Fruit fly (Drosophila melanogaster) whole organism, larva: ENCODE measurements around the gene CG3630.

Source experiments
- noc ChIP-seq: fragments of 200-800 bp; sonication (Bioruptor generic); optimal IDR thresholded peaks from 3 replicates; lab custom pipeline; 2019; ENCODE audit warnings: missing biosample characterization, mild to moderate bottlenecking, missing genetic modification characterization, moderate library complexity

CG3630 gene

dm6 chrX:2162130-2162907 lies at the start of gene CG3630, which contains the start of gene Cyp4d1:
Gene CG3630, plus strand, starts transcription at chrX:2162196.
Gene Cyp4d1, minus strand, starts transcription at chrX:2162180.
- peak; percentile 44 for TF ChIP-seq noc (tag; lab: Kevin White, UChicago)

dm6 chrX:2112660-2113059 lies 49.3 kb upstream of the CG3630 start:
- TF ChIP-seq noc (tag; lab: Kevin White, UChicago) = no peak

- TF ChIP-seq noc (tag; lab: Kevin White, UChicago) = peak; percentile 6
These were observed 40.0 kb upstream of the CG3630 start for dm6 chrX:2121716-2122601.

- peak; percentile 28 for TF ChIP-seq noc (tag; lab: Kevin White, UChicago)
These were observed 38.7 kb upstream of the CG3630 start, which contains the start of gene ph-d for dm6 chrX:2123013-2123964. Gene ph-d, minus strand, starts transcription at chrX:2123286.

dm6 chrX:2123965-2124688 lies 37.9 kb upstream of the CG3630 start:
- peak; percentile 97 for TF ChIP-seq noc (tag; lab: Kevin White, UChicago)

- no peak for TF ChIP-seq noc (tag; lab: Kevin White, UChicago)
These were observed 36.4 kb upstream of the CG3630 start for dm6 chrX:2125527-2126088.

DNA sequence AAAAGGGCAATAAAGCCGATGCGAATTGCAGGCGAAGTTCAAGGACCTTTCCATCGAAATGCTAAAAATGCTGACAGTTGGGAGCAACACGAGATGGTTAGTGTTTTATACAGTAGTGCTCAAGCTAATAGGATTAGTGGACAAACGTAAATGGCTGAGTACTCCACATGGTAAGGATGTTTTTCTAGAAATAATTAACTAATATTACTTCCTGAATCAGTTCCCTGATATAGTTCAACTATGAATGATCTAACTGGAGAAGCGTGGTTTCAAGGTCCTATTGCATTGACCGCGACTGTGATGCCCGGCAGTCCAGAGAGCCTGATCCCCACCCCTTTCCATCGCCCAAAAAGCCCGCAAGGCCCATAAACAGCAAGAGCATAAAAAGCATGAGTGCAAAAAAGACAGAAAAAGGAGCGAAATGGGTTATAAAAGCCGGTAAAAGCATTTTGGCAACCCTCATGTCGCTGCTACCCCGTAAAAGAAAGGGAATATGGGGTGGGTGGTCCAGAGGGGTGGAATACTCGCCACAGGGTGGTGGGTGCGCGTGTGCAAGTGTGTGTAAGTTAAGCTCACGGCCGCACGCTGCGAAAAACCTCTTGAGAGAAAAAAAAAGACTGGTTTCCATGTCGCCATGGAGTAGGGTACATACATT lies 27.6 kb upstream of the CG3630 start:
- no peak for TF ChIP-seq noc (tag; lab: Kevin White, UChicago)

- peak; percentile 90 for TF ChIP-seq noc (tag; lab: Kevin White, UChicago)
These were observed 26.8 kb upstream of the CG3630 start for dm6 chrX:2134965-2135758.

DNA sequence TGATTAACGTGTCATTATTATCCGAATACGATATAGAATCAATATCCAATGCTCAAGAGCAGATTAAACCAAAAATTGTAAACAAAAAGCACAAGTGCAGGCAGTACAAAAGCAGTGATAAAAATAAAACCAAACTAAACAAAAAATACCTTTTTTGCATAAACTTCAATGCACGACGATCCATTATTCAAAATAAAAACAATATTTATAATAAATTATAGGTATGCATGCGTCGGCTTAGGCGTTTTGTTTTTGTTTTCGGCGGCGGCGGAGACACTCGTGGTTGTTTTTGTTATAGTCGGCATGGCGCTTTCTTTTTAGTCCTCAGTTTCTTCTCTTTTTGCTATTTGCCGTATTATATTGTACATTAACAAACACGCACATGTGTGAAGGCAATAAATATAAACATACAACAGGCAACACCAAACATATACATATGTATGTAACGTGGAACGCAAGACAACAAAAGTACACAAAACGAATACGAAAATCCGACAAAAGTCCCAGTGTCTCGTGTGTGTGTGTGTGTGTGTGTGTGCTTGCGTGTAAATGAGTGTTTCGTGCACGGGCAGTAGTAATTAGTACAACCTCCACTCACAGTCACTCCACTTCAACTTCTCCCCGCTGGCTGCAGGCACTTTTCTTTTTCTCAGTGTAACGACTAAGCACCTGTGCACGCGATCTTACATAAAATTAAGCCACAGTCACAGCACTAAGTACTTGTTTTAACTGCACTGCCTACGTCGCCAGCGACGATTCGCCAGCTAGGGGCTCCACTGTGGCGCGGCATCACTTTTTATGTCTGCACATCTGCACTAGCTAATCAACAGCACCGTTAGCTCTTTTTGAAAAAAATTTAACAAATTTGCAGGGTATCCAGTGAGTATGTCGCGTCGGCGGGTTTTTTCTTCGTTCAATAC lies 25.9 kb upstream of the CG3630 start:
- peak; percentile 66 for TF ChIP-seq noc (tag; lab: Kevin White, UChicago)

DNA sequence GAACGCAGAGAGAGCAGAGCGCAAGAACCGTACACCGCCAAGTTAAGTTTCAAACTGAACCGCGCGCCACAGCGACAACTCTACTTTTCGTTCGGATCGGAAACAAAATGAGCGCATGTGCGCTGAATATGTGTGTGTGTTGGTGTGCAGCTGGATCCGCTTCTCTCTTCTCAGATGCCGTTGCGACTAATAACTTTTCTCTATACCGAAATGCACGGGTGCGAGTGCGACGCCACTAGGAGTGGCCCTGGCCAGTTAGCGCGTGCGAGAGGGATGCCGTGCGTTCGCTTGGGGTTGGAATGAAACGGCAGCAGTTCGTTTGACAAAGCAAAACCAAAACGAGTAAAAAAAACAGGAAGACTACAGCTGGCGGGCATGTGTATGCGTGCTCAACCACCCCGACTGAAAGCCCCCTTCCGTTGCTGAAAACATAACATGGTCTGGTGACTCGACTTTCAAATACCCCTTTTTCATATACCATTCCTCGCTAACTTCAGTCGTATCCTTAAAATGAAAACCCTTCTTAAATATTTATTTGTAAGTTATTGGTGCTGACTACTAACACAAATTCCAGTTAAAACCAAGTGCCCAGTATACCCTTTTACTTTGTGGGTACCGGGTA lies 25.1 kb upstream of the CG3630 start:
- peak; percentile 100 for TF ChIP-seq noc (tag; lab: Kevin White, UChicago)

dm6 chrX:2137587-2138341 lies 24.2 kb upstream of the CG3630 start:
- TF ChIP-seq noc (tag; lab: Kevin White, UChicago) = peak; percentile 99
